Worm (Caenorhabditis elegans) whole organism, L3 larva: ENCODE results near the gene T28F12.1.

ENCODE experiments used
- ZK546.5 ChIP-seq: sonication (generic microtip); optimal IDR thresholded peaks from 2 replicates; lab custom pipeline; 2017; ENCODE audit warnings: missing biosample characterization, missing genetic modification characterization
- egl-27 ChIP-seq: sonication (generic microtip); optimal IDR thresholded peaks from 4 replicates; lab custom pipeline; 2017; ENCODE audit warnings: missing biosample characterization, missing genetic modification reagents, missing genetic modification characterization
- egl-5 ChIP-seq: fragments of 150-350 bp; optimal IDR thresholded peaks from 2 replicates; lab custom pipeline; 2017; ENCODE audit warnings: missing biosample characterization, missing genetic modification reagents, missing genetic modification characterization, inconsistent platforms
- elt-3 ChIP-seq, 3 experiments: fragments of 150-350 bp in 1 of 3; sonication (generic microtip) in 2 of 3; optimal IDR thresholded peaks; 2 replicates in 2 of 3; 4 replicates in 1 of 3; lab custom pipeline; 2014 to 2017; ENCODE audit warnings: missing biosample characterization in 3 of 3, missing genetic modification characterization in 3 of 3
- nhr-11 ChIP-seq: fragments of 150-350 bp; optimal IDR thresholded peaks from 2 replicates; lab custom pipeline; 2014; ENCODE audit warnings: missing biosample characterization, missing genetic modification characterization
- nhr-28 ChIP-seq: fragments of 150-350 bp; optimal IDR thresholded peaks from 2 replicates; lab custom pipeline; 2014; ENCODE audit warnings: missing biosample characterization, missing genetic modification characterization
- pqm-1 ChIP-seq: fragments of 150-350 bp; optimal IDR thresholded peaks from 2 replicates; lab custom pipeline; 2017; ENCODE audit warnings: missing biosample characterization, missing genetic modification characterization, inconsistent platforms
- sea-2 ChIP-seq: fragments of 150-350 bp; sonication (generic microtip); optimal IDR thresholded peaks from 4 replicates; lab custom pipeline; 2014; ENCODE audit warnings: missing biosample characterization, missing genetic modification reagents, missing genetic modification characterization

ce11 chrV:4497161-4497560 is 15.7 kb upstream of the T28F12.1 start, which contains the start of gene unc-62:
- no peak for TF ChIP-seq pqm-1 (tag; lab: Kevin White, UChicago)
- TF ChIP-seq ZK546.5 (tag; lab: Kevin White, UChicago) = no peak
- no peak for TF ChIP-seq elt-3 (tag; optimal IDR thresholded peaks at IDR 0.05; lab: Kevin White, UChicago)
- no peak for TF ChIP-seq nhr-28 (tag; lab: Kevin White, UChicago)
- TF ChIP-seq nhr-11 (tag; lab: Kevin White, UChicago) = no peak
- TF ChIP-seq egl-27 = no peak
- no peak for TF ChIP-seq sea-2 (GFP tag; lab: Kevin White, UChicago)
- TF ChIP-seq egl-5 (tag; lab: Kevin White, UChicago) = no peak
